Worm (Caenorhabditis elegans): ENCODE results near the gene C25E10.11.

DNA sequence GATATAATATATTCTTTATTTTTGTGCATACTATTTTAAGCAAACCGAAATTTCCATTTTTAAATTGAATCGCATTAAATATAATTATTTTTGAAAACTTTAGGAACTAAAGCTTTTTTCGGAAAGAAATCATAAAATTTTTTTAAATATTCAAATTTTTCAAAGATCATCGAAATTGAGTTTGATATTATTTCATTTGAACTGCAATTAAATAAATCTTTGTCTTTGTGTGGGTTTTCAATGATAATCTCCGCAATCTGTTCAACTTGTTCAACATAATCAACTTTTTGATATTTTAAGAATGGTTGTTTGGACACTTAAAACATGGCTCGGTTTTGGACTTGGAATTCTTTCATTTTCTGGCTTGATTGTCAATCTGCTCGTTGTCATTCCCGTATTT, 49.4 kb downstream of the C25E10.11 start, which contains the start of gene srx-2:
- TF ChIP-seq flt-1 (GFP tag; IDR thresholded peaks at IDR 0.05) (no peak), med-1 (GFP tag; optimal IDR thresholded peaks at IDR 0.05; ENCODE audit: insufficient read depth) (no peak), cog-1 (tag; optimal IDR thresholded peaks at IDR 0.05) (no peak), T22C8.4 (GFP tag; IDR thresholded peaks at IDR 0.05) (no peak), ztf-29 (GFP tag; IDR thresholded peaks at IDR 0.05) (no peak), ztf-23 (GFP tag; IDR thresholded peaks at IDR 0.05) (no peak), klf-2 (GFP tag; conservative IDR thresholded peaks at IDR 0.05) (no peak), ref-1 (GFP tag; conservative IDR thresholded peaks at IDR 0.05) (no peak)

All from whole organism, midembryonic.